Fruit fly (Drosophila melanogaster) whole organism, embryonic: ENCODE measurements around the gene DCTN1-p150.

Experiments
- Abd-B ChIP-seq: fragments of 200-800 bp; sonication (Bioruptor generic); optimal IDR thresholded peaks from 2 replicates; lab custom pipeline; 2018; ENCODE audit warnings: missing biosample characterization, mild to moderate bottlenecking, missing genetic modification characterization, moderate library complexity
- CG11504 ChIP-seq: fragments of 200-800 bp; sonication (Bioruptor generic); optimal IDR thresholded peaks from 3 replicates; lab custom pipeline; 2019; ENCODE audit warnings: missing biosample characterization, mild to moderate bottlenecking, missing genetic modification characterization, moderate library complexity
- CG11696 ChIP-seq: fragments of 200-800 bp; sonication (Bioruptor generic); IDR thresholded peaks from 2 replicates; pipeline ENCODE4 v1.3.6; 2022; ENCODE audit warnings: missing biosample characterization, missing genetic modification characterization
- CG12299 ChIP-seq: fragments of 200-800 bp; sonication (Bioruptor generic); optimal IDR thresholded peaks from 2 replicates; lab custom pipeline; 2018; ENCODE audit warnings: missing biosample characterization, mild to moderate bottlenecking, missing genetic modification characterization
- CG13287 ChIP-seq: fragments of 200-800 bp; sonication (Bioruptor generic); IDR thresholded peaks from 2 replicates; pipeline ENCODE4 v1.3.6; 2022; ENCODE audit warnings: missing biosample characterization, missing genetic modification characterization; ENCODE audit not compliant: partially characterized antibody
- CG14014 ChIP-seq: fragments of 200-800 bp; sonication (Bioruptor generic); IDR thresholded peaks from 2 replicates; pipeline ENCODE4 v1.3.6; 2022; ENCODE audit warnings: missing biosample characterization, missing genetic modification characterization
- CG14441 ChIP-seq: fragments of 200-800 bp; sonication (Bioruptor generic); IDR thresholded peaks from 2 replicates; pipeline ENCODE4 v1.3.6; 2022; ENCODE audit warnings: missing biosample characterization, missing genetic modification characterization
- CG1529 ChIP-seq: fragments of 200-800 bp; sonication (Bioruptor generic); optimal IDR thresholded peaks from 3 replicates; lab custom pipeline; 2018; ENCODE audit warnings: missing biosample characterization, missing genetic modification characterization
- CG2116 ChIP-seq: fragments of 200-800 bp; sonication (Bioruptor generic); optimal IDR thresholded peaks from 3 replicates; lab custom pipeline; 2018; ENCODE audit warnings: missing biosample characterization, mild to moderate bottlenecking, missing genetic modification characterization
- CG2120 ChIP-seq: fragments of 200-800 bp; sonication (Bioruptor generic); optimal IDR thresholded peaks from 3 replicates; lab custom pipeline; 2016; ENCODE audit warnings: missing biosample characterization, missing genetic modification characterization
- CG31224 ChIP-seq: fragments of 200-800 bp; sonication (Bioruptor generic); IDR thresholded peaks from 2 replicates; pipeline ENCODE4 v1.3.6; 2022; ENCODE audit warnings: missing biosample characterization, missing genetic modification characterization
- CG4820 ChIP-seq: fragments of 200-800 bp; sonication (Bioruptor generic); optimal IDR thresholded peaks from 3 replicates; lab custom pipeline; 2016; ENCODE audit warnings: missing biosample characterization, missing genetic modification characterization
- CG7556 ChIP-seq: fragments of 200-800 bp; sonication (Bioruptor generic); optimal IDR thresholded peaks from 2 replicates; lab custom pipeline; 2017; ENCODE audit warnings: missing biosample characterization, mild to moderate bottlenecking, missing genetic modification characterization
- CG9797 ChIP-seq: fragments of 200-800 bp; sonication (Bioruptor generic); optimal IDR thresholded peaks from 3 replicates; lab custom pipeline; 2018; ENCODE audit warnings: missing biosample characterization, mild to moderate bottlenecking, missing genetic modification characterization
- CoRest ChIP-seq: fragments of 200-800 bp; sonication (Bioruptor generic); optimal IDR thresholded peaks from 3 replicates; lab custom pipeline; 2018; ENCODE audit warnings: missing biosample characterization, mild to moderate bottlenecking, missing genetic modification characterization, moderate library complexity
- Dbx ChIP-seq: fragments of 200-800 bp; sonication (Bioruptor generic); IDR thresholded peaks from 3 replicates; pipeline ENCODE4 v1.3.6; 2022; ENCODE audit warnings: missing biosample characterization, missing genetic modification characterization
- ERR ChIP-seq: fragments of 200-800 bp; sonication (Bioruptor generic); optimal IDR thresholded peaks from 2 replicates; lab custom pipeline; 2016; ENCODE audit warnings: missing biosample characterization, missing genetic modification characterization
- Gug ChIP-seq: fragments of 200-800 bp; sonication (Bioruptor generic); IDR thresholded peaks from 4 replicates; pipeline ENCODE4 v1.3.6; 2022; ENCODE audit warnings: missing biosample characterization, missing genetic modification characterization
- Lhr ChIP-seq: fragments of 200-800 bp; sonication (Bioruptor generic); optimal IDR thresholded peaks from 3 replicates; lab custom pipeline; 2017; ENCODE audit warnings: mild to moderate bottlenecking, missing biosample characterization, missing genetic modification reagents, missing genetic modification characterization
- MESR4 ChIP-seq: fragments of 200-800 bp; sonication (Bioruptor generic); optimal IDR thresholded peaks from 2 replicates; lab custom pipeline; 2018; ENCODE audit warnings: missing biosample characterization, mild to moderate bottlenecking, missing genetic modification characterization, moderate library complexity
- Max ChIP-seq: fragments of 200-800 bp; sonication (Bioruptor generic); optimal IDR thresholded peaks from 2 replicates; lab custom pipeline; 2016; ENCODE audit warnings: missing biosample characterization, mild to moderate bottlenecking, missing genetic modification characterization
- Poxn ChIP-seq: fragments of 200-800 bp; sonication (Bioruptor generic); IDR thresholded peaks from 2 replicates; pipeline ENCODE4 v1.3.6; 2022; ENCODE audit warnings: missing biosample characterization, missing genetic modification characterization
- Rx ChIP-seq: fragments of 200-800 bp; sonication (Bioruptor generic); IDR thresholded peaks from 2 replicates; pipeline ENCODE4 v1.3.6; 2022; ENCODE audit warnings: missing biosample characterization, missing genetic modification characterization
- Six4 ChIP-seq: fragments of 200-800 bp; sonication (Bioruptor generic); optimal IDR thresholded peaks from 2 replicates; lab custom pipeline; 2016; ENCODE audit warnings: missing biosample characterization, missing genetic modification characterization
- Sox100B ChIP-seq: fragments of 200-800 bp; sonication (Bioruptor generic); optimal IDR thresholded peaks from 3 replicates; lab custom pipeline; 2018; ENCODE audit warnings: missing biosample characterization, mild to moderate bottlenecking, missing genetic modification characterization
- Spps ChIP-seq: fragments of 200-800 bp; sonication (Bioruptor generic); optimal IDR thresholded peaks from 2 replicates; lab custom pipeline; 2018; ENCODE audit warnings: missing biosample characterization, mild to moderate bottlenecking, missing genetic modification characterization
- Xrp1 ChIP-seq: fragments of 200-800 bp; sonication (Bioruptor generic); IDR thresholded peaks from 2 replicates; pipeline ENCODE4 v1.3.6; 2022; ENCODE audit warnings: missing biosample characterization, missing genetic modification characterization
- aop ChIP-seq: fragments of 200-800 bp; sonication (Bioruptor generic); IDR thresholded peaks from 2 replicates; pipeline ENCODE4 v1.3.6; 2022; ENCODE audit warnings: missing biosample characterization, missing genetic modification characterization
- ap ChIP-seq: fragments of 200-800 bp; sonication (Bioruptor generic); IDR thresholded peaks from 2 replicates; pipeline ENCODE4 v1.3.6; 2022; ENCODE audit warnings: missing biosample characterization, missing genetic modification characterization
- ara ChIP-seq: fragments of 200-800 bp; sonication (Bioruptor generic); IDR thresholded peaks from 2 replicates; pipeline ENCODE4 v1.3.6; 2022; ENCODE audit warnings: missing biosample characterization, missing genetic modification characterization
- bsh ChIP-seq, 2 experiments: fragments of 200-800 bp; sonication (Bioruptor generic); optimal IDR thresholded peaks; 2 replicates each; lab custom pipeline; 2017 to 2018; ENCODE audit warnings: mild to moderate bottlenecking in 2 of 2, missing biosample characterization in 2 of 2, missing genetic modification characterization in 2 of 2, moderate library complexity in 1 of 2
- chif ChIP-seq, 2 experiments: fragments of 200-800 bp; sonication (Bioruptor generic); optimal IDR thresholded peaks; 3 replicates each; lab custom pipeline; 2016; ENCODE audit warnings: missing biosample characterization in 2 of 2, missing genetic modification characterization in 2 of 2
- crc ChIP-seq: fragments of 200-800 bp; sonication (Bioruptor generic); optimal IDR thresholded peaks from 2 replicates; lab custom pipeline; 2016; ENCODE audit warnings: missing biosample characterization, missing genetic modification characterization
- disco-r ChIP-seq: fragments of 200-800 bp; sonication (Bioruptor generic); optimal IDR thresholded peaks from 2 replicates; lab custom pipeline; 2016; ENCODE audit warnings: missing biosample characterization, missing genetic modification characterization
- ems ChIP-seq: fragments of 200-800 bp; sonication (Bioruptor generic); optimal IDR thresholded peaks from 3 replicates; lab custom pipeline; 2016; ENCODE audit warnings: missing biosample characterization, missing genetic modification characterization
- gce ChIP-seq: fragments of 200-800 bp; sonication (Bioruptor generic); IDR thresholded peaks from 3 replicates; pipeline ENCODE4 v1.3.6; 2022; ENCODE audit warnings: missing biosample characterization, missing genetic modification characterization
- gt ChIP-seq: fragments of 200-800 bp; sonication (Bioruptor generic); IDR thresholded peaks from 2 replicates; pipeline ENCODE4 v1.3.6; 2022; ENCODE audit warnings: missing biosample characterization, missing genetic modification characterization
- inv ChIP-seq: fragments of 200-800 bp; sonication (Bioruptor generic); IDR thresholded peaks from 2 replicates; pipeline ENCODE4 v1.3.6; 2022; ENCODE audit warnings: missing biosample characterization, missing genetic modification characterization; ENCODE audit not compliant: partially characterized antibody
- klu ChIP-seq: fragments of 200-800 bp; sonication (Bioruptor generic); IDR thresholded peaks from 2 replicates; pipeline ENCODE4 v1.3.6; 2022; ENCODE audit warnings: missing biosample characterization, missing genetic modification characterization
- otp ChIP-seq: fragments of 200-800 bp; sonication (Bioruptor generic); IDR thresholded peaks from 3 replicates; pipeline ENCODE4, ENCODE4 v1.3.6; 2022; ENCODE audit warnings: missing biosample characterization, missing genetic modification characterization
- phol ChIP-seq: fragments of 200-800 bp; sonication (Bioruptor generic); optimal IDR thresholded peaks from 3 replicates; lab custom pipeline; 2018; ENCODE audit warnings: missing biosample characterization, mild to moderate bottlenecking, missing genetic modification characterization, moderate library complexity
- ranshi ChIP-seq: fragments of 200-800 bp; sonication (Bioruptor generic); IDR thresholded peaks from 2 replicates; pipeline ENCODE4 v1.3.6; 2022; ENCODE audit warnings: missing biosample characterization, missing genetic modification characterization
- repo ChIP-seq: fragments of 200-800 bp; sonication (Bioruptor generic); optimal IDR thresholded peaks from 2 replicates; lab custom pipeline; 2016; ENCODE audit warnings: missing biosample characterization, missing genetic modification characterization
- run ChIP-seq: fragments of 200-800 bp; sonication (Bioruptor generic); optimal IDR thresholded peaks from 3 replicates; lab custom pipeline; 2018; ENCODE audit warnings: missing biosample characterization, mild to moderate bottlenecking, missing genetic modification characterization
- seq ChIP-seq: fragments of 200-800 bp; sonication (Bioruptor generic); IDR thresholded peaks from 2 replicates; pipeline ENCODE4 v1.3.6; 2022; ENCODE audit warnings: missing biosample characterization, missing genetic modification characterization
- slbo ChIP-seq: fragments of 200-800 bp; sonication (Bioruptor generic); IDR thresholded peaks from 2 replicates; pipeline ENCODE4 v1.3.6; 2022; ENCODE audit warnings: missing biosample characterization, missing genetic modification characterization
- so ChIP-seq: fragments of 200-800 bp; sonication (Bioruptor generic); IDR thresholded peaks from 3 replicates; pipeline ENCODE4 v1.3.6; 2022; ENCODE audit warnings: missing biosample characterization, missing genetic modification characterization
- stwl ChIP-seq: fragments of 200-800 bp; sonication (Bioruptor generic); optimal IDR thresholded peaks from 3 replicates; lab custom pipeline; 2018; ENCODE audit warnings: missing biosample characterization, mild to moderate bottlenecking, missing genetic modification characterization, moderate library complexity
- wor ChIP-seq: fragments of 200-800 bp; sonication (Bioruptor generic); IDR thresholded peaks from 2 replicates; pipeline ENCODE4 v1.3.6; 2022; ENCODE audit warnings: missing biosample characterization, missing genetic modification characterization

DCTN1-p150 gene

dm6 chr3L:13923332-13924272 is 5.6 kb upstream of the DCTN1-p150 start (continued):
- TF ChIP-seq otp (GFP tag; lab: Robert Waterston, UW): 0 out of 3 replicates have a peak, but pooled peaks have one; percentile 18
- TF ChIP-seq Six4 (GFP tag; lab: Kevin White, UChicago): peak; percentile 49
- peak; percentile 46 for TF ChIP-seq Spps
- peak; percentile 46; the same call in 1 of the 2 replicates for TF ChIP-seq Poxn
- no peak for TF ChIP-seq ems (GFP tag; lab: Kevin White, UChicago)
- TF ChIP-seq CG13287 (GFP tag; lab: Robert Waterston, UW): no peak
- TF ChIP-seq disco-r: no peak
- peak; percentile 69 for TF ChIP-seq CG14441 (GFP tag; lab: Robert Waterston, UW)
- TF ChIP-seq CoRest (tag; lab: Kevin White, UChicago): peak; percentile 38
- no peak for TF ChIP-seq run (tag; lab: Kevin White, UChicago)
- TF ChIP-seq ara (GFP tag; lab: Robert Waterston, UW): peak; percentile 70
- peak; percentile 81 for TF ChIP-seq CG31224 (GFP tag; lab: Robert Waterston, UW)
- TF ChIP-seq gce (GFP tag; lab: Robert Waterston, UW): 0 out of 3 replicates have a peak, but pooled peaks have one; percentile 16
- no peak for TF ChIP-seq aop (GFP tag; lab: Robert Waterston, UW)
- no peak for TF ChIP-seq ERR (GFP tag; lab: Kevin White, UChicago)
- peak; percentile 21 for TF ChIP-seq Sox100B (GFP tag; lab: Kevin White, UChicago)
- peak in 1 of 2 experiments; percentile 12 for TF ChIP-seq chif (GFP tag; optimal IDR thresholded peaks at IDR 0.05; lab: Kevin White, UChicago)
- no peak for TF ChIP-seq CG1529 (GFP tag; lab: Kevin White, UChicago)
- TF ChIP-seq crc (GFP tag; lab: Kevin White, UChicago): no peak
- TF ChIP-seq CG14014 (GFP tag; lab: Robert Waterston, UW): peak; percentile 76
- TF ChIP-seq CG2116: no peak
- TF ChIP-seq so (GFP tag; lab: Robert Waterston, UW): 0 out of 3 replicates have a peak, but pooled peaks have one; percentile 21
- peak; percentile 73 for TF ChIP-seq CG2120 (GFP tag; lab: Kevin White, UChicago)
- no peak for TF ChIP-seq wor (GFP tag; lab: Robert Waterston, UW)
- no peak for TF ChIP-seq Lhr (GFP tag; lab: Kevin White, UChicago)
- TF ChIP-seq klu (GFP tag; lab: Robert Waterston, UW): peak; percentile 57
- TF ChIP-seq ranshi: peak; percentile 57; the same call in 1 of the 2 replicates
- TF ChIP-seq Xrp1 (GFP tag; lab: Robert Waterston, UW): peak; percentile 70
- TF ChIP-seq CG7556 (GFP tag; lab: Kevin White, UChicago): peak; percentile 54
- TF ChIP-seq MESR4: no peak
- peak; percentile 43; the same call in 1 of the 4 replicates for TF ChIP-seq Gug (GFP tag; lab: Robert Waterston, UW)
- TF ChIP-seq stwl (tag; lab: Kevin White, UChicago): no peak
- TF ChIP-seq Abd-B (GFP tag; lab: Kevin White, UChicago): peak; percentile 52
- TF ChIP-seq CG11504 (tag; lab: Kevin White, UChicago): peak; percentile 54
- TF ChIP-seq CG12299 (tag; lab: Kevin White, UChicago): no peak
- peak in 1 of 2 experiments; percentile 70 for TF ChIP-seq bsh (GFP tag; optimal IDR thresholded peaks at IDR 0.05; lab: Kevin White, UChicago)
- TF ChIP-seq Max (GFP tag; lab: Kevin White, UChicago): no peak
- peak; percentile 51; the same call in 1 of the 2 replicates for TF ChIP-seq seq
- TF ChIP-seq repo (GFP tag; lab: Kevin White, UChicago): no peak
- TF ChIP-seq Rx (GFP tag; lab: Robert Waterston, UW): no peak
- TF ChIP-seq CG11696: peak; percentile 59; the same call in 1 of the 2 replicates
- no peak; the same call in 1 of the 2 replicates for TF ChIP-seq gt (GFP tag; lab: Robert Waterston, UW)
- peak; percentile 45; the same call in 1 of the 2 replicates for TF ChIP-seq ap (GFP tag; lab: Robert Waterston, UW)
- peak; percentile 87 for TF ChIP-seq slbo (GFP tag; lab: Robert Waterston, UW)
- peak; percentile 39 for TF ChIP-seq CG4820 (GFP tag; lab: Kevin White, UChicago)
- peak; percentile 85 for TF ChIP-seq Dbx (GFP tag; lab: Robert Waterston, UW)
- TF ChIP-seq phol (tag; lab: Kevin White, UChicago): peak; percentile 39
- TF ChIP-seq CG9797 (GFP tag; lab: Kevin White, UChicago): no peak
- no peak for TF ChIP-seq inv (GFP tag; lab: Robert Waterston, UW)
